Fruit fly (Drosophila melanogaster) whole organism, embryonic: Measurements from ENCODE around the gene CG17801.
A peak's percentile ranks its signal among the peaks of the same experiment; 100 is the strongest.

Source experiments
- Atf-2 ChIP-seq: fragments of 200-800 bp; sonication (Bioruptor generic); optimal IDR thresholded peaks from 2 replicates; lab custom pipeline; 2016; ENCODE audit warnings: missing biosample characterization, missing genetic modification characterization
- B-H2 ChIP-seq: fragments of 200-800 bp; sonication (Bioruptor generic); optimal IDR thresholded peaks from 2 replicates; lab custom pipeline; 2018; ENCODE audit warnings: missing biosample characterization, mild to moderate bottlenecking, missing genetic modification characterization
- CG11695 ChIP-seq: fragments of 200-800 bp; sonication (Bioruptor generic); IDR thresholded peaks from 3 replicates; pipeline ENCODE4 v1.3.6; 2022; ENCODE audit warnings: missing biosample characterization, missing genetic modification characterization
- CG12391 ChIP-seq: fragments of 200-800 bp; sonication (Bioruptor generic); optimal IDR thresholded peaks from 3 replicates; lab custom pipeline; 2018; ENCODE audit warnings: missing biosample characterization, mild to moderate bottlenecking, missing genetic modification characterization, moderate library complexity
- CG12942 ChIP-seq: fragments of 200-800 bp; sonication (Bioruptor generic); optimal IDR thresholded peaks from 3 replicates; lab custom pipeline; 2016; ENCODE audit warnings: missing biosample characterization, missing genetic modification characterization
- CG13424 ChIP-seq: fragments of 200-800 bp; sonication (Bioruptor generic); optimal IDR thresholded peaks from 2 replicates; lab custom pipeline; 2019; ENCODE audit warnings: missing biosample characterization, mild to moderate bottlenecking, missing genetic modification characterization, moderate library complexity
- CG15601 ChIP-seq: fragments of 200-800 bp; sonication (Bioruptor generic); optimal IDR thresholded peaks from 3 replicates; lab custom pipeline; 2019; ENCODE audit warnings: missing biosample characterization, mild to moderate bottlenecking, missing genetic modification characterization, moderate library complexity
- CG17328 ChIP-seq: fragments of 200-800 bp; sonication (Bioruptor generic); IDR thresholded peaks from 2 replicates; pipeline ENCODE4 v1.3.6; 2022; ENCODE audit warnings: missing biosample characterization, missing genetic modification characterization
- CG18262 ChIP-seq: fragments of 200-800 bp; optimal IDR thresholded peaks from 3 replicates; lab custom pipeline; 2019; ENCODE audit warnings: missing biosample characterization, mild to moderate bottlenecking, missing genetic modification characterization, moderate library complexity
- CG2712 ChIP-seq: fragments of 200-800 bp; optimal IDR thresholded peaks from 3 replicates; lab custom pipeline; 2019; ENCODE audit warnings: missing biosample characterization, mild to moderate bottlenecking, missing genetic modification characterization, moderate library complexity
- CG2875 ChIP-seq: fragments of 200-800 bp; sonication (Bioruptor generic); optimal IDR thresholded peaks from 2 replicates; lab custom pipeline; 2017; ENCODE audit warnings: missing biosample characterization, mild to moderate bottlenecking, missing genetic modification characterization, missing genetic modification reagents
- CG30431 ChIP-seq: fragments of 200-800 bp; sonication (Bioruptor generic); optimal IDR thresholded peaks from 2 replicates; lab custom pipeline; 2017; ENCODE audit warnings: missing biosample characterization, missing genetic modification characterization
- CG3065 ChIP-seq: fragments of 200-800 bp; sonication (Bioruptor generic); optimal IDR thresholded peaks from 2 replicates; lab custom pipeline; 2016; ENCODE audit warnings: missing biosample characterization, missing genetic modification characterization
- CG33557 ChIP-seq: fragments of 200-800 bp; sonication (Bioruptor generic); optimal IDR thresholded peaks from 2 replicates; lab custom pipeline; 2019; ENCODE audit warnings: missing biosample characterization, mild to moderate bottlenecking, missing genetic modification characterization, moderate library complexity
- CG4328 ChIP-seq: fragments of 200-800 bp; sonication (Bioruptor generic); optimal IDR thresholded peaks from 3 replicates; lab custom pipeline; 2017; ENCODE audit warnings: missing biosample characterization, missing genetic modification reagents, missing genetic modification characterization
- CG7357 ChIP-seq: fragments of 200-800 bp; sonication (Bioruptor generic); IDR thresholded peaks from 3 replicates; pipeline ENCODE4 v1.3.6; 2022; ENCODE audit warnings: missing biosample characterization, missing genetic modification characterization
- CG7928 ChIP-seq: fragments of 200-800 bp; sonication (Bioruptor generic); optimal IDR thresholded peaks from 2 replicates; lab custom pipeline; 2017; ENCODE audit warnings: missing biosample characterization, mild to moderate bottlenecking, missing genetic modification characterization
- CG8924 ChIP-seq: fragments of 200-800 bp; optimal IDR thresholded peaks from 3 replicates; lab custom pipeline; 2019; ENCODE audit warnings: missing biosample characterization, mild to moderate bottlenecking, missing genetic modification characterization, moderate library complexity
- CG8944 ChIP-seq: fragments of 200-800 bp; sonication (Bioruptor generic); optimal IDR thresholded peaks from 3 replicates; lab custom pipeline; 2016; ENCODE audit warnings: missing biosample characterization, missing genetic modification characterization
- CG9215 ChIP-seq: fragments of 200-800 bp; sonication (Bioruptor generic); IDR thresholded peaks from 2 replicates; pipeline ENCODE4 v1.3.6; 2022; ENCODE audit warnings: missing biosample characterization, missing genetic modification characterization
- Dref ChIP-seq: fragments of 200-800 bp; sonication (Bioruptor generic); IDR thresholded peaks from 2 replicates; pipeline ENCODE4 v1.3.6; 2022; ENCODE audit warnings: missing biosample characterization, missing genetic modification characterization
- Fer1 ChIP-seq: fragments of 200-800 bp; sonication (Bioruptor generic); optimal IDR thresholded peaks from 2 replicates; lab custom pipeline; 2017; ENCODE audit warnings: missing biosample characterization, mild to moderate bottlenecking, missing genetic modification characterization
- H15 ChIP-seq: fragments of 200-800 bp; sonication (Bioruptor generic); IDR thresholded peaks from 3 replicates; pipeline ENCODE4 v1.3.6; 2022; ENCODE audit warnings: missing biosample characterization, missing genetic modification characterization
- HHEX ChIP-seq: fragments of 200-800 bp; sonication (Bioruptor generic); optimal IDR thresholded peaks from 3 replicates; lab custom pipeline; 2017; ENCODE audit warnings: missing biosample characterization, mild to moderate bottlenecking, missing genetic modification characterization, missing genetic modification reagents
- HLH3B ChIP-seq: fragments of 200-800 bp; sonication (Bioruptor generic); IDR thresholded peaks from 2 replicates; pipeline ENCODE4 v1.3.6; 2022; ENCODE audit warnings: missing biosample characterization, missing genetic modification characterization
- HLHmδ ChIP-seq: fragments of 200-800 bp; sonication (Bioruptor generic); optimal IDR thresholded peaks from 2 replicates; lab custom pipeline; 2018; ENCODE audit warnings: missing biosample characterization, mild to moderate bottlenecking, missing genetic modification characterization, moderate library complexity
- Hmx ChIP-seq: fragments of 200-800 bp; sonication (Bioruptor generic); optimal IDR thresholded peaks from 2 replicates; lab custom pipeline; 2016; ENCODE audit warnings: missing biosample characterization, missing genetic modification characterization
- Hsf ChIP-seq: fragments of 200-800 bp; sonication (Bioruptor generic); optimal IDR thresholded peaks from 3 replicates; lab custom pipeline; 2016; ENCODE audit warnings: missing biosample characterization, missing genetic modification characterization
- Lpt ChIP-seq: fragments of >200 bp; optimal IDR thresholded peaks from 2 replicates; lab custom pipeline; 2018; ENCODE audit warnings: missing biosample characterization, missing genetic modification characterization
- MBD-R2 ChIP-seq: fragments of 200-800 bp; sonication (Bioruptor generic); IDR thresholded peaks from 2 replicates; pipeline ENCODE4 v1.3.6; 2022; ENCODE audit warnings: missing biosample characterization, missing genetic modification characterization
- Myb ChIP-seq: fragments of 200-800 bp; sonication (Bioruptor generic); optimal IDR thresholded peaks from 2 replicates; lab custom pipeline; 2016; ENCODE audit warnings: missing biosample characterization, missing genetic modification characterization
- NC2β ChIP-seq: fragments of 200-800 bp; sonication (Bioruptor generic); optimal IDR thresholded peaks from 2 replicates; lab custom pipeline; 2016; ENCODE audit warnings: missing biosample characterization, missing genetic modification characterization
- NfI ChIP-seq: fragments of 200-800 bp; sonication (Bioruptor generic); optimal IDR thresholded peaks from 3 replicates; lab custom pipeline; 2018; ENCODE audit warnings: missing biosample characterization, mild to moderate bottlenecking, missing genetic modification characterization, moderate library complexity
- Oli ChIP-seq: fragments of 200-800 bp; sonication (Bioruptor generic); optimal IDR thresholded peaks from 2 replicates; lab custom pipeline; 2018; ENCODE audit warnings: missing biosample characterization, mild to moderate bottlenecking, missing genetic modification characterization, moderate library complexity
- Sox102F ChIP-seq: fragments of 200-800 bp; sonication (Bioruptor generic); optimal IDR thresholded peaks from 2 replicates; lab custom pipeline; 2018; ENCODE audit warnings: missing biosample characterization, mild to moderate bottlenecking, missing genetic modification characterization, moderate library complexity
- aop ChIP-seq: fragments of 200-800 bp; sonication (Bioruptor generic); IDR thresholded peaks from 2 replicates; pipeline ENCODE4 v1.3.6; 2022; ENCODE audit warnings: missing biosample characterization, missing genetic modification characterization
- ash1 ChIP-seq: fragments of 200-800 bp; sonication (Bioruptor generic); optimal IDR thresholded peaks from 2 replicates; lab custom pipeline; 2018; ENCODE audit warnings: missing biosample characterization, mild to moderate bottlenecking, missing genetic modification characterization
- cg ChIP-seq: fragments of 200-800 bp; sonication (Bioruptor generic); optimal IDR thresholded peaks from 3 replicates; lab custom pipeline; 2019; ENCODE audit warnings: missing biosample characterization, mild to moderate bottlenecking, missing genetic modification characterization, moderate library complexity
- corto ChIP-seq: fragments of 200-800 bp; sonication (Bioruptor generic); optimal IDR thresholded peaks from 2 replicates; lab custom pipeline; 2016; ENCODE audit warnings: missing biosample characterization, mild to moderate bottlenecking, missing genetic modification characterization, moderate library complexity
- dysf ChIP-seq: fragments of 200-800 bp; sonication (Bioruptor generic); IDR thresholded peaks from 3 replicates; pipeline ENCODE4 v1.3.6; 2022; ENCODE audit warnings: missing biosample characterization, missing genetic modification characterization
- esg ChIP-seq: fragments of 200-800 bp; sonication (Bioruptor generic); conservative IDR thresholded peaks from 2 replicates; pipeline ENCODE4 v1.3.6; 2022; ENCODE audit warnings: missing biosample characterization, missing genetic modification characterization
- fd96Cb ChIP-seq: fragments of 200-800 bp; sonication (Bioruptor generic); optimal IDR thresholded peaks from 2 replicates; lab custom pipeline; 2018; ENCODE audit warnings: missing biosample characterization, mild to moderate bottlenecking, missing genetic modification characterization, moderate library complexity
- gcm2 ChIP-seq: fragments of 200-800 bp; sonication (Bioruptor generic); optimal IDR thresholded peaks from 2 replicates; lab custom pipeline; 2016; ENCODE audit warnings: missing biosample characterization, missing genetic modification characterization
- hth ChIP-seq: fragments of >200 bp; optimal IDR thresholded peaks from 2 replicates; lab custom pipeline; 2017; ENCODE audit warnings: inconsistent platforms
- kay ChIP-seq: fragments of 200-800 bp; sonication (Bioruptor generic); optimal IDR thresholded peaks from 2 replicates; lab custom pipeline; 2016; ENCODE audit warnings: missing biosample characterization, missing genetic modification characterization
- nerfin-1 ChIP-seq: fragments of 200-800 bp; sonication (Bioruptor generic); optimal IDR thresholded peaks from 3 replicates; lab custom pipeline; 2019; ENCODE audit warnings: missing biosample characterization, mild to moderate bottlenecking, missing genetic modification characterization, moderate library complexity
- nerfin-2 ChIP-seq: fragments of 200-800 bp; sonication (Bioruptor generic); IDR thresholded peaks from 2 replicates; pipeline ENCODE4 v1.3.6; 2022; ENCODE audit warnings: missing biosample characterization, missing genetic modification characterization; ENCODE audit not compliant: partially characterized antibody
- pum ChIP-seq: fragments of 200-800 bp; sonication (Bioruptor generic); optimal IDR thresholded peaks from 2 replicates; lab custom pipeline; 2016; ENCODE audit warnings: missing biosample characterization, missing genetic modification characterization
- rib ChIP-seq: fragments of 200-800 bp; sonication (Bioruptor generic); IDR thresholded peaks from 2 replicates; pipeline ENCODE4 v1.3.6; 2022; ENCODE audit warnings: missing biosample characterization, missing genetic modification characterization
- ro ChIP-seq: fragments of 200-800 bp; sonication (Bioruptor generic); IDR thresholded peaks from 2 replicates; pipeline ENCODE4 v1.3.6; 2022; ENCODE audit warnings: missing biosample characterization, missing genetic modification characterization
- scrt ChIP-seq: fragments of 200-800 bp; sonication (Bioruptor generic); optimal IDR thresholded peaks from 2 replicates; lab custom pipeline; 2018; ENCODE audit warnings: missing biosample characterization, mild to moderate bottlenecking, missing genetic modification characterization, moderate library complexity
- tap ChIP-seq: fragments of 200-800 bp; optimal IDR thresholded peaks from 3 replicates; lab custom pipeline; 2019; ENCODE audit warnings: missing biosample characterization, mild to moderate bottlenecking, missing genetic modification characterization, moderate library complexity
- usp ChIP-seq: fragments of >200 bp; optimal IDR thresholded peaks from 2 replicates; lab custom pipeline; 2017; ENCODE audit warnings: missing biosample characterization, missing genetic modification characterization

The CG17801 gene

dm6 chr3R:17818803-17819202, 11.9 kb upstream of the CG17801 start (continued):
- TF ChIP-seq esg (GFP tag; lab: Robert Waterston, UW): no peak
- no peak for TF ChIP-seq rib
- TF ChIP-seq NfI (GFP tag; lab: Kevin White, UChicago): peak; percentile 43
- no peak for TF ChIP-seq nerfin-1
- no peak for TF ChIP-seq gcm2
- no peak for TF ChIP-seq Hmx (GFP tag; lab: Kevin White, UChicago)
- no peak for TF ChIP-seq Atf-2 (GFP tag; lab: Kevin White, UChicago)
- TF ChIP-seq Oli (tag; lab: Kevin White, UChicago): peak; percentile 15
- TF ChIP-seq hth: no peak
- no peak for TF ChIP-seq Dref (GFP tag; lab: Robert Waterston, UW)
- no peak for TF ChIP-seq CG12942 (GFP tag; lab: Kevin White, UChicago)
- no peak for TF ChIP-seq tap
- TF ChIP-seq ash1 (GFP tag; lab: Kevin White, UChicago): no peak
- no peak for TF ChIP-seq fd96Cb (tag; lab: Kevin White, UChicago)
- no peak for TF ChIP-seq CG7928 (GFP tag; lab: Kevin White, UChicago)
- no peak for TF ChIP-seq aop (GFP tag; lab: Robert Waterston, UW)
- no peak for TF ChIP-seq HLHmδ (GFP tag; lab: Kevin White, UChicago)
- no peak for TF ChIP-seq NC2β (GFP tag; lab: Kevin White, UChicago)
- TF ChIP-seq CG13424: peak; percentile 23
- TF ChIP-seq scrt: no peak
- TF ChIP-seq Sox102F: peak; percentile 40
- no peak for TF ChIP-seq HLH3B (GFP tag; lab: Robert Waterston, UW)
- TF ChIP-seq kay (GFP tag; lab: Kevin White, UChicago): no peak
- no peak for TF ChIP-seq corto (GFP tag; lab: Kevin White, UChicago)
- TF ChIP-seq cg (GFP tag; lab: Kevin White, UChicago): no peak
- TF ChIP-seq CG4328 (GFP tag; lab: Kevin White, UChicago): no peak
- no peak for TF ChIP-seq H15 (GFP tag; lab: Robert Waterston, UW)
- TF ChIP-seq CG17328 (GFP tag; lab: Robert Waterston, UW): no peak
- no peak for TF ChIP-seq CG8924 (tag; lab: Kevin White, UChicago)
- TF ChIP-seq Lpt (GFP tag; lab: Kevin White, UChicago): no peak
- no peak for TF ChIP-seq MBD-R2 (GFP tag; lab: Robert Waterston, UW)
- TF ChIP-seq Myb (GFP tag; lab: Kevin White, UChicago): no peak
- TF ChIP-seq CG7357: peak; percentile 45; the same call in 1 of the 3 replicates
- TF ChIP-seq Hsf (GFP tag; lab: Kevin White, UChicago): peak; percentile 39
- TF ChIP-seq HHEX (GFP tag; lab: Kevin White, UChicago): no peak
- TF ChIP-seq nerfin-2 (GFP tag; lab: Robert Waterston, UW): no peak
- TF ChIP-seq Fer1 (GFP tag; lab: Kevin White, UChicago): peak; percentile 19
- no peak for TF ChIP-seq CG3065 (GFP tag; lab: Kevin White, UChicago)
- peak; percentile 13 for TF ChIP-seq CG18262 (tag; lab: Kevin White, UChicago)
- no peak for TF ChIP-seq pum (GFP tag; lab: Kevin White, UChicago)
- TF ChIP-seq CG15601 (tag; lab: Kevin White, UChicago): no peak
- TF ChIP-seq B-H2: no peak
- peak; percentile 19 for TF ChIP-seq CG12391 (tag; lab: Kevin White, UChicago)
- TF ChIP-seq CG9215 (GFP tag; lab: Robert Waterston, UW): no peak
- no peak for TF ChIP-seq CG30431
- TF ChIP-seq usp (GFP tag; lab: Kevin White, UChicago): no peak
- peak; percentile 19 for TF ChIP-seq CG2712 (tag; lab: Kevin White, UChicago)
- TF ChIP-seq ro (GFP tag; lab: Robert Waterston, UW): no peak
- 0 out of 3 replicates have a peak, but pooled peaks have one; percentile 14 for TF ChIP-seq CG11695
- no peak for TF ChIP-seq CG33557
- TF ChIP-seq dysf (GFP tag; lab: Robert Waterston, UW): peak; percentile 36; the same call in 1 of the 3 replicates
- TF ChIP-seq CG2875 (GFP tag; lab: Kevin White, UChicago): no peak
- no peak for TF ChIP-seq CG8944 (GFP tag; lab: Kevin White, UChicago)
